Fruit fly (Drosophila melanogaster): ENCODE data around the gene Scp2.

dm6 chr3R:16617650-16618049 is 34.2 kb upstream of the Scp2 start, which contains the start of gene CG17560:
- TF ChIP-seq CG8478 (optimal IDR thresholded peaks at IDR 0.05) (no peak), CTCF (optimal IDR thresholded peaks at IDR 0.05) (no peak)
